Fruit fly (Drosophila melanogaster): Measurements from ENCODE around the gene bam.

bam gene

DNA sequence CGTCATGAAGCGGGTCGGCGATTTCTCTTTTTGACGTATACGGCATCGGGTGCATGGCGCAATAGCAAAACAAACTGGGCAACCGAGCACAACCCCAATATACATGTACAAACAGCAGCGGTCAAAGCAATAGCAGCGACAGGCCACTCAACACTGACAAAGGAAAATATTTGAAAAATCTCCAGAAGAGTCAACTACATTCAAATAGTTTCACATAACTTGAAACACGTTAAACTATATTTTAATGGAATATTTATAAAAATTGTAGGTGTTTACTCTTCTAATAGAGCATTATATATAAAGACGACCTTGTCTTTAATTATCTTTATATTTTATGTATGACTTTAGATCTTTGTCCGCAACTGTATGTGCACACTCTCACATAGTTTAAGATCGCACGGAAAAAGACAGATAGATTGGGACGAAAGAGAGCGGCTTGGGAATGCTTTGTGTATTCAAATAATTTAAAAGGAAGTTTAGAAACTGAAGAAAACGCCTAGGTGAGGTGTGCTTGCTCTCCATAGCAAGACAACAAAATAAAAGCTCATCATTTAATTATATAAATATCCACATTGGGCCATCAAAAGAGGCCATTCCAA lies 37.4 kb downstream of the bam start (continued):
- no peak for TF ChIP-seq Lpt (GFP tag; optimal IDR thresholded peaks at IDR 0.05)
- TF ChIP-seq CG31441 (GFP tag; IDR thresholded peaks at IDR 0.05), result peak; percentile 86
- TF ChIP-seq CG15601 (tag; optimal IDR thresholded peaks at IDR 0.05), result peak; percentile 73
- peak; percentile 60; the same call in 1 of the 3 replicates for TF ChIP-seq gce (GFP tag; IDR thresholded peaks at IDR 0.05)
- TF ChIP-seq disco-r (GFP tag; optimal IDR thresholded peaks at IDR 0.05), result no peak
- no peak for TF ChIP-seq NK7.1 (GFP tag; optimal IDR thresholded peaks at IDR 0.05)
- peak; percentile 29 for TF ChIP-seq CG30431 (GFP tag; optimal IDR thresholded peaks at IDR 0.05)
- TF ChIP-seq Doc3 (GFP tag; IDR thresholded peaks at IDR 0.05; ENCODE audit: partially characterized antibody), result no peak
- TF ChIP-seq Dfd (GFP tag; optimal IDR thresholded peaks at IDR 0.05), result no peak
- TF ChIP-seq salm (tag; optimal IDR thresholded peaks at IDR 0.05), result peak; percentile 68
- peak; percentile 46; the same call in 1 of the 2 replicates for TF ChIP-seq CG10366 (GFP tag; IDR thresholded peaks at IDR 0.05)
- no peak for TF ChIP-seq pb (GFP tag; optimal IDR thresholded peaks at IDR 0.05)
- no peak for TF ChIP-seq CG17912 (GFP tag; optimal IDR thresholded peaks at IDR 0.05)
- TF ChIP-seq Usf (GFP tag; optimal IDR thresholded peaks at IDR 0.05), result no peak
- peak; percentile 72 for TF ChIP-seq Asciz (GFP tag; optimal IDR thresholded peaks at IDR 0.05)
- no peak for TF ChIP-seq zf30C (GFP tag; optimal IDR thresholded peaks at IDR 0.05)
- TF ChIP-seq z (GFP tag; IDR thresholded peaks at IDR 0.05), result no peak
- no peak for TF ChIP-seq Dad (GFP tag; optimal IDR thresholded peaks at IDR 0.05)
- TF ChIP-seq CG7928 (GFP tag; optimal IDR thresholded peaks at IDR 0.05), result peak; percentile 4
- TF ChIP-seq Mad (GFP tag; optimal IDR thresholded peaks at IDR 0.05), result peak; percentile 47
- no peak for TF ChIP-seq CG9609 (GFP tag; optimal IDR thresholded peaks at IDR 0.05)
- TF ChIP-seq nom (GFP tag; optimal IDR thresholded peaks at IDR 0.05), result peak; percentile 67
- TF ChIP-seq usp (GFP tag; optimal IDR thresholded peaks at IDR 0.05), result no peak
- TF ChIP-seq Bgb (GFP tag; IDR thresholded peaks at IDR 0.05; ENCODE audit: partially characterized antibody), result no peak
- peak; percentile 25 for TF ChIP-seq slp2 (GFP tag; optimal IDR thresholded peaks at IDR 0.05)
- peak; percentile 31 for TF ChIP-seq pum (GFP tag; optimal IDR thresholded peaks at IDR 0.05)
- no peak for TF ChIP-seq CG15479 (GFP tag; optimal IDR thresholded peaks at IDR 0.05)
- no peak for TF ChIP-seq Myb (GFP tag; optimal IDR thresholded peaks at IDR 0.05)
- TF ChIP-seq CG13287 (GFP tag; IDR thresholded peaks at IDR 0.05; ENCODE audit: partially characterized antibody), result no peak
- TF ChIP-seq Hand (GFP tag; optimal IDR thresholded peaks at IDR 0.05), result no peak
- peak; percentile 55 for TF ChIP-seq CG12155 (GFP tag; optimal IDR thresholded peaks at IDR 0.05)
- TF ChIP-seq ATbp (GFP tag; optimal IDR thresholded peaks at IDR 0.05), result peak; percentile 78
- TF ChIP-seq CG13624 (GFP tag; optimal IDR thresholded peaks at IDR 0.05), result no peak
- TF ChIP-seq CG2129 (GFP tag; IDR thresholded peaks at IDR 0.05; ENCODE audit: partially characterized antibody), result no peak
- TF ChIP-seq CG32767 (GFP tag; IDR thresholded peaks at IDR 0.05), result peak; percentile 69
- TF ChIP-seq wor (GFP tag; IDR thresholded peaks at IDR 0.05), result peak; percentile 27; the same call in 1 of the 2 replicates
- no peak for TF ChIP-seq nerfin-2 (GFP tag; IDR thresholded peaks at IDR 0.05; ENCODE audit: partially characterized antibody)
- TF ChIP-seq CG1647 (GFP tag; optimal IDR thresholded peaks at IDR 0.05), result peak; percentile 40
- TF ChIP-seq CG14014 (GFP tag; IDR thresholded peaks at IDR 0.05), result peak; percentile 63; the same call in 1 of the 2 replicates
- peak; percentile 41 for TF ChIP-seq CG10654 (GFP tag; optimal IDR thresholded peaks at IDR 0.05)
- TF ChIP-seq CG9437 (GFP tag; optimal IDR thresholded peaks at IDR 0.05), result peak; percentile 58
- TF ChIP-seq croc (GFP tag; conservative IDR thresholded peaks at IDR 0.05), result peak; percentile 70
- peak; percentile 80 for TF ChIP-seq PHDP (tag; optimal IDR thresholded peaks at IDR 0.05)
- peak; percentile 75 to 82 for TF ChIP-seq bsh (GFP tag; optimal IDR thresholded peaks at IDR 0.05)
- TF ChIP-seq CG11723 (GFP tag; optimal IDR thresholded peaks at IDR 0.05), result peak; percentile 61
- no peak for TF ChIP-seq abd-A (tag; optimal IDR thresholded peaks at IDR 0.05)
- peak; percentile 78 for TF ChIP-seq Blimp-1 (GFP tag; optimal IDR thresholded peaks at IDR 0.05)
- TF ChIP-seq CG12942 (GFP tag; optimal IDR thresholded peaks at IDR 0.05), result peak; percentile 53
- TF ChIP-seq corto (GFP tag; optimal IDR thresholded peaks at IDR 0.05), result no peak
- peak; percentile 33 for TF ChIP-seq chn (GFP tag; optimal IDR thresholded peaks at IDR 0.05)
